Fruit fly (Drosophila melanogaster): ENCODE results near the gene kirre.

dm6 chrX:2956641-2957040, 216.5 kb downstream of the kirre start:
- TF ChIP-seq h (optimal IDR thresholded peaks at IDR 0.05): no peak
- no peak for TF ChIP-seq ttk (optimal IDR thresholded peaks at IDR 0.05)
- no peak for TF ChIP-seq psq (optimal IDR thresholded peaks at IDR 0.05)
- no peak for TF ChIP-seq Myc (optimal IDR thresholded peaks at IDR 0.05)
- no peak for TF ChIP-seq Sin3A (optimal IDR thresholded peaks at IDR 0.05)
- no peak for TF ChIP-seq insv (optimal IDR thresholded peaks at IDR 0.05)
